Worm (Caenorhabditis elegans) whole organism, midembryonic: ENCODE measurements around the gene fbxl-1.

Experiments used
- klf-2 ChIP-seq: fragments of 200-800 bp; sonication (Bioruptor generic); conservative IDR thresholded peaks from 2 replicates; pipeline ENCODE4 v1.3.6; 2022; ENCODE audit warnings: missing genetic modification reagents, missing genetic modification characterization, missing compliant biosample characterization
- med-1 ChIP-seq: sonication (generic microtip); optimal IDR thresholded peaks from 2 replicates; lab custom pipeline; 2017; ENCODE audit warnings: missing genetic modification characterization, mild to moderate bottlenecking, missing compliant biosample characterization, antibody characterized with exemption, missing genetic modification reagents; ENCODE audit not compliant: insufficient read depth

DNA sequence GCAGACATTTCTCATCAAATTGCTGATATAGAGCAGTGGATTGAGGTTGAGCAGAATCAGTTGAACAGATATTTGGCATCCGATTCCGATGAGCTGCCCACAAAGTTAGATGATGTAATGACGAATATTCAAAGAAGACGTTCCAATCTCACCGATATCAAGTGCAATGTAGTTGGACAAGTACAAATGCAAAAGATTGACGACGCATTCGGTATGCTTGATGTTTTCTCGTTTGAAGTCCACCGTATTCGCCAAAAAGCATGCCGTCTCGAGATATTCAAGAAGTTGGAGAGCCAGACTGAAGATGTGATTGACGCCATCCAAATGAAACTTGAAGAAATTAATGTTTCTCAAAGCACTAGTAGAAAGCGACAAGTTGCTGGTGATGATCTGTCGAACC is 42.5 kb upstream of the fbxl-1 start:
- no peak for TF ChIP-seq klf-2
- TF ChIP-seq med-1 (GFP tag; lab: Kevin White, UChicago) = no peak
